Worm (Caenorhabditis elegans): ENCODE measurements around the gene skr-17.

skr-17 gene

DNA sequence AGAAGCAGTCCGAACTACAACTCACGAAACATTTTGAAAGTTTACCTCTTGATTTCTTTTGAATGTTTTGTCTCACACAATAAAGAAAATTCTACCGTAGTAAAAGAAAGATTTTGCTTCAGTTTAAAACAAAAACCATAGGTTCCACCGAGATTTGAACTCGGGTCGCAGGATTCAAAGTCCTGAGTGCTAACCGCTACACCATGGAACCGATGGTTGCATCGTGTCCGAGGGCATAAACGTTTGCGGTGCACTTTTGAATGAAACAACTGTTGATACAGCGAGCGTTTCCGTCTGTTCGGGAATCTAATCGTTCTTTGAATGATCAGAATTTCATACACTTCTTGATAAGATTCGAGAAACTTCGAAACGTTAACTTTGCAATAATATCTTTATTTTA, 26.5 kb upstream of the skr-17 start (continued):
- TF ChIP-seq skn-1 (tag; optimal IDR thresholded peaks at IDR 0.05) (peak; percentile 26), nhr-77 (tag; optimal IDR thresholded peaks at IDR 0.05) (no peak), daf-12 (tag; optimal IDR thresholded peaks at IDR 0.05) (no peak), snpc-4 (tag; optimal IDR thresholded peaks at IDR 0.05) (no peak), unc-39 (tag; optimal IDR thresholded peaks at IDR 0.05) (no peak), egl-5 (tag; optimal IDR thresholded peaks at IDR 0.05) (no peak), tbx-2 (tag; optimal IDR thresholded peaks at IDR 0.05) (no peak)

DNA sequence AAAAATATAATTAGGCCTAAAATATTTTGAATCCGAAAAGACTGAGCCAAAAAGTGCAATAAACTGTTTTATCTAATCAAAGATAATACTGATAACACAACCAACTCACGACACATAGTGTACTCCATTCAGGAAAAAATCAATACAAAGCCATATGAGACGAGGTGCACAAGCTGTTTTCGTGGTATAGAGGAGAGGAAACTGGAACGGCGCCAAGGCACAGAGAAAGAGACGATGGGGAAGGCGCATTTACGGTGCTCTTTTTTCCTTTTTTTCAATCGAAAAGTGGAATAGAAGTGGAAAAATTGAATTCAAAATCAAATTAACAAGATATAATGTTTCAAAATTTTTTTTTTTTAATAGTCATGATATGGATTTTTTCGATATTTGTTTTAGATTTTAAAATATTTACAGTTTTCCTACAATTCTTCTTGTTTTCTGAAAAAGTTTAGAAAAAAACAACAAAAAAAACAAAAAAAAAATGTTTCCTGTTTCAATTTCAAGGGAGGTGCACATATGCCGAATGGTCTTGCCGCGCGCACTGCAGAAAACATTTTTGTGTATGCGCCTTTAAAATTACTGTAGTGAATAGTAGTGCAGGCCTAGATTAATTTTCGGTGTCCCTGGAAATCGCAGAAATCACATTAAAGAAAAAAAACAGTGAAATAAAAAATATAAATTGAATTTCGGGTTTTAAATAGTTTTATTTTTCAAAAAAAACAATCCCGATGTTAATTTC, 24.8 kb upstream of the skr-17 start, which contains the start of gene B0228.7:
B0228.7 (minus strand) TSS at position 627 of the 739 bp plus-strand sequence.
- TF ChIP-seq hmg-11 (tag; optimal IDR thresholded peaks at IDR 0.05) (peak; percentile 10), ceh-28 (tag; optimal IDR thresholded peaks at IDR 0.05) (peak; percentile 24), lin-15B (tag; optimal IDR thresholded peaks at IDR 0.05) (peak; percentile 22), pha-4 (tag; optimal IDR thresholded peaks at IDR 0.05) (peak; percentile 64), elt-2 (tag; optimal IDR thresholded peaks at IDR 0.05) (peak; percentile 78), elt-3 (tag; optimal IDR thresholded peaks at IDR 0.05) (no peak), tbx-2 (tag; optimal IDR thresholded peaks at IDR 0.05) (no peak), R02D3.7 (tag; optimal IDR thresholded peaks at IDR 0.05) (no peak), pqm-1 (tag; optimal IDR thresholded peaks at IDR 0.05) (peak; percentile 38), lin-39 (tag; optimal IDR thresholded peaks at IDR 0.05) (peak; percentile 7), nhr-28 (tag; optimal IDR thresholded peaks at IDR 0.05) (no peak), lsy-12 (tag; optimal IDR thresholded peaks at IDR 0.05) (no peak), ceh-16 (tag; optimal IDR thresholded peaks at IDR 0.05) (no peak), nhr-43 (tag; optimal IDR thresholded peaks at IDR 0.05; ENCODE audit: poor library complexity, severe bottlenecking) (no peak), unc-39 (tag; optimal IDR thresholded peaks at IDR 0.05) (no peak), mml-1 (tag; optimal IDR thresholded peaks at IDR 0.05) (no peak), nfya-1 (tag; optimal IDR thresholded peaks at IDR 0.05; ENCODE audit: insufficient read depth) (peak; percentile 49), egl-27 (tag; optimal IDR thresholded peaks at IDR 0.05) (no peak), ama-1 (optimal IDR thresholded peaks at IDR 0.05) (peak; percentile 30), elt-1 (tag; optimal IDR thresholded peaks at IDR 0.05) (no peak)

DNA sequence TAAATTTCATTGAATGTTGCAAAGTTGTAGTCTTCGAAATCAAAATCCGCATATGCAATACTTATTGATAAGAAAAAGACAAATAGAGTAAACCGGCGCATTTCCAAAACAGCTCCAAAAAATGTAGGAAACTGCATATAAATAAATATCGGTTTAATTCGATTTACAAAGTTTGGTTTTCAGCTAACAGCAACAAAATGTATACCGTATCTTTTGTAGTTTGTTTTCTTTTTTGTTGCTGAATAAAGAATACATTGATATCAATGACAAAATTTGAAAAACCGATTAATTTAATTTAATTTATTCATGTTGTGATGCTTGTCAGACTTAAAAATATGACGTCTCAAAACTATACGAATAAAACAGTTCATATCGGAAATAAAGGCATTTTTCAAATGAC, 21.9 kb upstream of the skr-17 start, which contains the start of gene B0228.8:
B0228.8 (minus strand) TSS at position 101 of the 400 bp plus-strand sequence.
- TF ChIP-seq ceh-28 (tag; optimal IDR thresholded peaks at IDR 0.05): no peak
- TF ChIP-seq daf-12 (tag; optimal IDR thresholded peaks at IDR 0.05): no peak
- TF ChIP-seq ztf-11 (tag; optimal IDR thresholded peaks at IDR 0.05): no peak
- TF ChIP-seq snpc-4 (tag; optimal IDR thresholded peaks at IDR 0.05): no peak
- no peak for TF ChIP-seq pha-4 (tag; optimal IDR thresholded peaks at IDR 0.05)
- no peak for TF ChIP-seq nhr-67 (tag; optimal IDR thresholded peaks at IDR 0.05)
- no peak for TF ChIP-seq ceh-9 (tag; optimal IDR thresholded peaks at IDR 0.05)
- no peak for TF ChIP-seq elt-3 (tag; optimal IDR thresholded peaks at IDR 0.05)
- no peak for TF ChIP-seq nhr-12 (tag; optimal IDR thresholded peaks at IDR 0.05)
- no peak for TF ChIP-seq elt-2 (tag; optimal IDR thresholded peaks at IDR 0.05)
- no peak for TF ChIP-seq tbx-2 (tag; optimal IDR thresholded peaks at IDR 0.05)
- no peak for TF ChIP-seq nhr-11 (tag; optimal IDR thresholded peaks at IDR 0.05)
- no peak for TF ChIP-seq egl-27 (tag; optimal IDR thresholded peaks at IDR 0.05)
- no peak for TF ChIP-seq mdl-1 (tag; optimal IDR thresholded peaks at IDR 0.05)
- TF ChIP-seq ceh-82 (tag; optimal IDR thresholded peaks at IDR 0.05): no peak
- no peak for TF ChIP-seq ztf-4 (tag; optimal IDR thresholded peaks at IDR 0.05)
- TF ChIP-seq nhr-25 (tag; optimal IDR thresholded peaks at IDR 0.05): no peak
- TF ChIP-seq lin-15B (tag; optimal IDR thresholded peaks at IDR 0.05): no peak
- TF ChIP-seq skn-1 (tag; optimal IDR thresholded peaks at IDR 0.05): no peak

DNA sequence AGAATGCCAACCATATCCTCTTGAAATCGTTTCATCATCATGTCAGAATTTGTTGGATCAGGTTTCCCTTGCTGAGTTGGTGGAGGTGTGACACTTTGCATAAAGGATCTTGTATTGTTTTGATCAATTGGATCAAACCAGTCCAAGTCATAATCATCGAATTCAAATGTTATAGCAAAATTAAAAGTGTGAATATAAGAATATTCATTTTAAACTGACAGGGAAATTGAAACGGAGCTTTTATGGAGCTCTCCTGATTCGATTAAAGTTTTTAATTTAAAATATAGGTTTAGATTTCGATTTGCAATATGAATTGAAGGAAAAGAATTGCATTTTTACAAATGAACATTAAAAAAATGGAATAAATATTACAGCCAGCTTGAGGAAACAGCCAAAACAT, 19.7 kb upstream of the skr-17 start, which contains the start of gene B0228.9:
B0228.9 (minus strand) TSS at position 101 of the 400 bp plus-strand sequence.
- TF ChIP-seq lin-15B (tag; optimal IDR thresholded peaks at IDR 0.05) (no peak), pha-4 (tag; optimal IDR thresholded peaks at IDR 0.05) (no peak)

DNA sequence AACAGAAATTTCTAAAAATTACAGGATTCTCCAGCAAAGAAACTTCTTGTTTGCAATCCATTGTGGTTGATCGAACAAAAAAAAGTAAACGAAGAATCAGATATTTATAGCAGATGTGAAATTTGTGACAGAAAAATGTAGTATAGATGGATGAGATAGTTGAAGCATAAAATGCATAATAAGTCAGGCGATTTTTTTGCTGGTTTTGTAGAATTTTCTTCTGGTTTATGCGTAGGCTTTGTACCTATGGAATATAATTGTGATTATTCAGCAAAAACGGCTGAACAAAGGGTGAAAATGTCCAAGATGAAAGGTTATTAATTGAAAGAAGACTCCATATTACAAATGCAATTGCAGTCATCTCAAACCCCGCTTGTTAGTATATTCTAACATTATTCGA, 17.9 kb upstream of the skr-17 start, which contains the start of gene srh-39:
srh-39 (minus strand) TSS at position 101 of the 400 bp plus-strand sequence.
- no peak for TF ChIP-seq ZK546.5 (tag; optimal IDR thresholded peaks at IDR 0.05)
- TF ChIP-seq jun-1 (tag; optimal IDR thresholded peaks at IDR 0.05): no peak
- TF ChIP-seq nhr-28 (tag; optimal IDR thresholded peaks at IDR 0.05): no peak

All from whole organism, L3 larva.